Worm (Caenorhabditis elegans) whole organism, L4 larva: Measurements from ENCODE around the gene F52H3.11.
A peak's percentile ranks its signal among the peaks of the same experiment; 100 is the strongest.

Source experiments
- T26A8.4 ChIP-seq: fragments of 200-800 bp; sonication (Bioruptor generic); IDR thresholded peaks from 2 replicates; pipeline ENCODE4 v1.3.6; 2022; ENCODE audit warnings: missing genetic modification characterization, missing compliant biosample characterization
- Y105C5A.15 ChIP-seq: fragments of 200-800 bp; sonication (Bioruptor generic); IDR thresholded peaks from 2 replicates; pipeline ENCODE4 v1.3.6; 2022; ENCODE audit warnings: missing genetic modification characterization, missing compliant biosample characterization
- Y5F2A.4 ChIP-seq: fragments of 200-800 bp; sonication (Bioruptor generic); optimal IDR thresholded peaks from 2 replicates; lab custom pipeline; 2018; ENCODE audit warnings: mild to moderate bottlenecking, missing genetic modification characterization, missing compliant biosample characterization
- aha-1 ChIP-seq: fragments of 150-350 bp; peaks from one replicate; lab custom pipeline; 2014; ENCODE audit warnings: missing biosample characterization, missing genetic modification characterization
- ama-1 ChIP-seq: fragments of 150-350 bp; optimal IDR thresholded peaks from 2 replicates; lab custom pipeline; 2014; ENCODE audit warnings: inconsistent platforms, mixed read lengths
- arid-1 ChIP-seq: fragments of 200-800 bp; sonication (Bioruptor generic); conservative IDR thresholded peaks from 2 replicates; pipeline ENCODE4 v1.3.6; 2022; ENCODE audit warnings: missing genetic modification reagents, missing genetic modification characterization, missing compliant biosample characterization
- attf-4 ChIP-seq: sonication (generic microtip); optimal IDR thresholded peaks from 3 replicates; lab custom pipeline; 2017; ENCODE audit warnings: missing biosample characterization, missing genetic modification characterization
- ceh-20 ChIP-seq: fragments of 200-800 bp; sonication (Bioruptor generic); IDR thresholded peaks from 2 replicates; pipeline ENCODE4 v1.3.6; 2022; ENCODE audit warnings: missing genetic modification reagents, missing genetic modification characterization, missing compliant biosample characterization
- ceh-32 ChIP-seq: sonication (generic microtip); optimal IDR thresholded peaks from 2 replicates; lab custom pipeline; 2016; ENCODE audit warnings: mild to moderate bottlenecking, missing genetic modification characterization, missing compliant biosample characterization; ENCODE audit not compliant: poor library complexity
- ceh-62 ChIP-seq: sonication (generic microtip); optimal IDR thresholded peaks from 2 replicates; lab custom pipeline; 2017; ENCODE audit warnings: missing biosample characterization, missing genetic modification characterization
- ceh-82 ChIP-seq: sonication (generic microtip); optimal IDR thresholded peaks from 2 replicates; lab custom pipeline; 2017; ENCODE audit warnings: missing biosample characterization, missing genetic modification characterization
- ces-1 ChIP-seq: fragments of 150-350 bp; sonication (generic microtip); optimal IDR thresholded peaks from 4 replicates; lab custom pipeline; 2014; ENCODE audit warnings: missing biosample characterization, missing genetic modification reagents, missing genetic modification characterization
- cey-2 ChIP-seq: sonication (generic microtip); optimal IDR thresholded peaks from 3 replicates; lab custom pipeline; 2017; ENCODE audit warnings: missing genetic modification characterization, mild to moderate bottlenecking, missing compliant biosample characterization, antibody characterized with exemption, borderline replicate concordance; ENCODE audit not compliant: insufficient read depth
- ctbp-1 ChIP-seq: fragments of 200-800 bp; sonication (Bioruptor generic); IDR thresholded peaks from 2 replicates; pipeline ENCODE4 v1.3.6; 2022; ENCODE audit warnings: missing genetic modification reagents, missing genetic modification characterization, missing compliant biosample characterization
- daf-19 ChIP-seq: fragments of 200-800 bp; sonication (Bioruptor generic); conservative IDR thresholded peaks from 2 replicates; pipeline ENCODE4 v1.3.6; 2022; ENCODE audit warnings: missing genetic modification characterization, missing compliant biosample characterization
- daf-8 ChIP-seq: fragments of 200-800 bp; sonication (Bioruptor generic); IDR thresholded peaks from 2 replicates; pipeline ENCODE4 v1.3.6; 2022; ENCODE audit warnings: missing genetic modification characterization, missing compliant biosample characterization
- dmd-6 ChIP-seq: fragments of 200-800 bp; sonication (Bioruptor generic); IDR thresholded peaks from 2 replicates; pipeline ENCODE4 v1.3.6; 2022; ENCODE audit warnings: missing genetic modification reagents, missing genetic modification characterization, missing compliant biosample characterization
- dmd-8 ChIP-seq: fragments of 200-800 bp; sonication (Bioruptor generic); IDR thresholded peaks from 2 replicates; pipeline ENCODE4 v1.3.6; 2022; ENCODE audit warnings: missing genetic modification characterization, missing compliant biosample characterization
- dpl-1 ChIP-seq: fragments of 150-350 bp; optimal IDR thresholded peaks from 2 replicates; lab custom pipeline; 2014; ENCODE audit warnings: missing biosample characterization, missing genetic modification reagents, missing genetic modification characterization
- fkh-10 ChIP-seq: fragments of 150-350 bp; optimal IDR thresholded peaks from 2 replicates; lab custom pipeline; 2014; ENCODE audit warnings: missing biosample characterization, missing genetic modification reagents, missing genetic modification characterization
- gei-8 ChIP-seq: fragments of 200-800 bp; sonication (Bioruptor generic); optimal IDR thresholded peaks from 2 replicates; lab custom pipeline; 2018; ENCODE audit warnings: mild to moderate bottlenecking, missing genetic modification characterization, missing compliant biosample characterization
- hlh-30 ChIP-seq: sonication (generic microtip); optimal IDR thresholded peaks from 2 replicates; lab custom pipeline; 2017; ENCODE audit warnings: antibody characterized with exemption, mild to moderate bottlenecking, missing genetic modification characterization, missing compliant biosample characterization; ENCODE audit not compliant: insufficient read depth
- hmg-1.1 ChIP-seq: fragments of 200-800 bp; sonication (Bioruptor generic); IDR thresholded peaks from 2 replicates; pipeline ENCODE4 v1.3.6; 2022; ENCODE audit warnings: missing genetic modification reagents, missing genetic modification characterization, missing compliant biosample characterization
- jun-1 ChIP-seq: fragments of 150-350 bp; optimal IDR thresholded peaks from 2 replicates; lab custom pipeline; 2014; ENCODE audit warnings: missing biosample characterization, missing genetic modification reagents, missing genetic modification characterization
- lin-29 ChIP-seq: fragments of 200-800 bp; sonication (Bioruptor generic); IDR thresholded peaks from 2 replicates; pipeline ENCODE4 v1.3.6; 2022; ENCODE audit warnings: missing genetic modification reagents, missing genetic modification characterization, missing compliant biosample characterization
- lin-39 ChIP-seq: fragments of 150-350 bp; optimal IDR thresholded peaks from 2 replicates; lab custom pipeline; 2014; ENCODE audit warnings: missing biosample characterization, missing genetic modification reagents, missing genetic modification characterization
- lir-3 ChIP-seq: sonication (generic microtip); optimal IDR thresholded peaks from 2 replicates; lab custom pipeline; 2016; ENCODE audit warnings: mild to moderate bottlenecking, missing genetic modification characterization, missing compliant biosample characterization
- madf-9 ChIP-seq: fragments of 200-800 bp; sonication (Bioruptor generic); conservative IDR thresholded peaks from 2 replicates; pipeline ENCODE4 v1.3.6; 2022; ENCODE audit warnings: missing genetic modification reagents, missing genetic modification characterization, missing compliant biosample characterization
- mdt-29 ChIP-seq: fragments of 200-800 bp; sonication (Bioruptor generic); IDR thresholded peaks from 2 replicates; pipeline ENCODE4 v1.3.6; 2022; ENCODE audit warnings: missing genetic modification reagents, missing genetic modification characterization, missing compliant biosample characterization
- mxl-2 ChIP-seq: fragments of 200-800 bp; sonication (Bioruptor generic); conservative IDR thresholded peaks from 2 replicates; pipeline ENCODE4 v1.3.6; 2022; ENCODE audit warnings: missing genetic modification reagents, missing genetic modification characterization, missing compliant biosample characterization
- mxl-3 ChIP-seq: fragments of 200-800 bp; sonication (Bioruptor generic); optimal IDR thresholded peaks from 2 replicates; lab custom pipeline; 2018; ENCODE audit warnings: mild to moderate bottlenecking, missing genetic modification characterization, missing compliant biosample characterization
- nhr-10 ChIP-seq: fragments of 150-350 bp; optimal IDR thresholded peaks from 2 replicates; lab custom pipeline; 2014; ENCODE audit warnings: missing biosample characterization, missing genetic modification characterization
- nhr-102 ChIP-seq: sonication (generic microtip); optimal IDR thresholded peaks from 2 replicates; lab custom pipeline; 2016; ENCODE audit warnings: mild to moderate bottlenecking, missing genetic modification characterization, moderate library complexity, missing compliant biosample characterization
- nhr-11 ChIP-seq: fragments of 150-350 bp; optimal IDR thresholded peaks from 2 replicates; lab custom pipeline; 2014; ENCODE audit warnings: missing biosample characterization, missing genetic modification characterization
- nhr-237 ChIP-seq: sonication (generic microtip); optimal IDR thresholded peaks from 2 replicates; lab custom pipeline; 2017; ENCODE audit warnings: missing biosample characterization, missing genetic modification characterization
- nhr-28 ChIP-seq: fragments of 150-350 bp; optimal IDR thresholded peaks from 2 replicates; lab custom pipeline; 2014; ENCODE audit warnings: missing biosample characterization, missing genetic modification characterization
- nhr-42 ChIP-seq: fragments of 200-800 bp; sonication (Bioruptor generic); IDR thresholded peaks from 2 replicates; pipeline ENCODE4 v1.3.6; 2022; ENCODE audit warnings: missing genetic modification characterization, missing compliant biosample characterization
- nhr-48 ChIP-seq: sonication (generic microtip); optimal IDR thresholded peaks from 2 replicates; lab custom pipeline; 2016; ENCODE audit warnings: mild to moderate bottlenecking, missing genetic modification characterization, missing compliant biosample characterization
- nhr-6 ChIP-seq: fragments of 150-350 bp; optimal IDR thresholded peaks from 2 replicates; lab custom pipeline; 2014; ENCODE audit warnings: missing biosample characterization, missing genetic modification characterization
- nhr-77 ChIP-seq: fragments of 150-350 bp; optimal IDR thresholded peaks from 2 replicates; lab custom pipeline; 2014; ENCODE audit warnings: missing biosample characterization, missing genetic modification characterization
- rbr-2 ChIP-seq: sonication (generic microtip); optimal IDR thresholded peaks from 2 replicates; lab custom pipeline; 2016; ENCODE audit warnings: missing genotype, missing genetic modification characterization, missing compliant biosample characterization
- saeg-2 ChIP-seq: fragments of 200-800 bp; sonication (Bioruptor generic); IDR thresholded peaks from 2 replicates; pipeline ENCODE4 v1.3.6; 2022; ENCODE audit warnings: missing genetic modification reagents, missing genetic modification characterization, missing compliant biosample characterization
- sdz-12 ChIP-seq: fragments of 200-800 bp; sonication (Bioruptor generic); optimal IDR thresholded peaks from 2 replicates; lab custom pipeline; 2018; ENCODE audit warnings: mild to moderate bottlenecking, missing genetic modification characterization, missing compliant biosample characterization
- set-16 ChIP-seq: fragments of 200-800 bp; sonication (Bioruptor generic); IDR thresholded peaks from 2 replicates; pipeline ENCODE4 v1.3.6; 2022; ENCODE audit warnings: missing genetic modification reagents, missing genetic modification characterization, missing compliant biosample characterization
- spr-3 ChIP-seq: fragments of 200-800 bp; sonication (Bioruptor generic); optimal IDR thresholded peaks from 2 replicates; lab custom pipeline; 2018; ENCODE audit warnings: mild to moderate bottlenecking, missing genetic modification characterization, missing compliant biosample characterization
- unc-62 ChIP-seq, 3 experiments: fragments of 150-350 bp in 1 of 3; sonication (generic microtip); optimal IDR thresholded peaks in 2 of 3; peaks in 1 of 3; 1 replicate in 1 of 3; 2 replicates in 2 of 3; lab custom pipeline; 2014 to 2017; ENCODE audit warnings: missing biosample characterization in 3 of 3, missing genetic modification characterization in 3 of 3, missing genetic modification reagents in 3 of 3, missing genotype in 1 of 3
- zip-11 ChIP-seq: fragments of 200-800 bp; sonication (Bioruptor generic); IDR thresholded peaks from 2 replicates; pipeline ENCODE4 v1.3.6; 2022; ENCODE audit warnings: missing genetic modification characterization, missing compliant biosample characterization
- ztf-11 ChIP-seq: fragments of 150-350 bp; optimal IDR thresholded peaks from 2 replicates; lab custom pipeline; 2014; ENCODE audit warnings: missing biosample characterization, missing genetic modification characterization

Gene F52H3.11

DNA sequence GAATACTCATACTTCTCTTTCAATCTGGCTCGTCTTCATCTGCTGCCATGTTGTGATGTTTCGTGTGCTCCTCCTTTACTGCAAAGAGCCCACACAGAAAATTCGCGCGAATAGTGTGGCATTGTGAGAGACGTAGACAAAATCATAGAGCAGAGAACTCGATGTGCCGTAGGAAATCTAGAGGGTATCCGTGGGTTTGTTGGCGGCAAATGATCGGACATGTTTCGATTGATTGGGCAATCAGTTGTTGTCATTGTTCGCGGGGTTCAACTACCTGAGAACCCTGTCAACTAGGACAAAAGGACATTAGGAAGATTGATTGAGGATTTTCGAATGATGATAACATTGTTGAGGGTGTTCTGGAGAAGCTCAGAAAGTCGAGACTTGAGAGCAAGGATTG lies 19.9 kb downstream of the F52H3.11 start:
- peak in 1 of 2 experiments; percentile 13 for TF ChIP-seq unc-62 (GFP tag; optimal IDR thresholded peaks at IDR 0.05 in 1 of 2; lab: Kevin White, UChicago)
- no peak for TF ChIP-seq unc-62 (tag; optimal IDR thresholded peaks at IDR 0.05; lab: Kevin White, UChicago)
- peak; percentile 25 for TF ChIP-seq nhr-11 (tag; lab: Kevin White, UChicago)
- TF ChIP-seq lin-39 (tag; lab: Kevin White, UChicago), result no peak
- TF ChIP-seq aha-1, result peak; percentile 45

ce11 chrII:10021749-10022148 lies 23.2 kb downstream of the F52H3.11 start:
- TF ChIP-seq madf-9 (GFP tag; lab: Robert Waterston, UW) (no peak), T26A8.4 (GFP tag; lab: Robert Waterston, UW) (no peak), ama-1 (lab: Kevin White, UChicago) (no peak), Y105C5A.15 (GFP tag; lab: Robert Waterston, UW) (no peak), spr-3 (no peak), ces-1 (peak; percentile 9), fkh-10 (GFP tag; lab: Kevin White, UChicago) (peak; percentile 44)

DNA sequence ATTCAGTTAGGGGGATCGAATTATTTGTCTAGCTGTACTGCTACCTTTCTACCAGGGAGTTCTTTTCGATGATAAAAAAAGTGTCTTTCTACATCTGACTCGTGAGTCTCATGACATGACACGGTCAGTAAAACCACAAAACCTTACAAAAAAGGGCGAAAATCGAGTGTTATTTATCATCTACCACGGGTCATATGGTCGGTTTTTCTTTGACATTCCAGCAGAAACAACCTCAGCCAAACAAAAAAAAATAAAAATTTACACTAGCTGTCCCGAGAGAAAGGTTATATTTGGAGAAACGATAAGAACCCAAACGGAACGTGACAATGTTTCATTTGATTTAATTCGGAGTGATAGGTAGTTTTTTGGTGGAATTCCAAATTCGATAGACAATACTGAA lies 25.3 kb downstream of the F52H3.11 start:
- TF ChIP-seq ceh-32 (no peak), ztf-11 (no peak), ctbp-1 (GFP tag; lab: Robert Waterston, UW) (no peak), daf-8 (GFP tag; lab: Robert Waterston, UW) (no peak), nhr-42 (GFP tag; lab: Robert Waterston, UW) (no peak), lir-3 (tag; lab: Kevin White, UChicago) (no peak), cey-2 (tag; lab: Kevin White, UChicago) (peak; percentile 54), arid-1 (GFP tag; lab: Robert Waterston, UW) (no peak), nhr-6 (tag; lab: Kevin White, UChicago) (no peak), Y5F2A.4 (GFP tag; lab: Kevin White, UChicago) (no peak), gei-8 (GFP tag; lab: Kevin White, UChicago) (no peak), dmd-8 (no peak), nhr-237 (tag; lab: Kevin White, UChicago) (no peak), attf-4 (no peak), aha-1 (no peak), fkh-10 (GFP tag; lab: Kevin White, UChicago) (no peak), mxl-2 (GFP tag; lab: Robert Waterston, UW) (no peak), ceh-20 (peak; percentile 56; the same call in 1 of the 2 replicates), dmd-6 (peak; percentile 62), nhr-28 (tag; lab: Kevin White, UChicago) (peak; percentile 72), hlh-30 (tag; lab: Kevin White, UChicago) (peak; percentile 85), mxl-3 (GFP tag; lab: Kevin White, UChicago) (no peak), spr-3 (no peak), daf-19 (GFP tag; lab: Robert Waterston, UW) (no peak), nhr-11 (tag; lab: Kevin White, UChicago) (no peak), nhr-48 (tag; lab: Kevin White, UChicago) (no peak), jun-1 (tag; lab: Kevin White, UChicago) (no peak), set-16 (GFP tag; lab: Robert Waterston, UW) (no peak), nhr-10 (tag; lab: Kevin White, UChicago) (no peak), ces-1 (no peak), lin-29 (GFP tag; lab: Robert Waterston, UW) (no peak), sdz-12 (GFP tag; lab: Kevin White, UChicago) (no peak), lin-39 (tag; lab: Kevin White, UChicago) (no peak), nhr-102 (tag; lab: Kevin White, UChicago) (no peak), ceh-82 (no peak), rbr-2 (tag; lab: Kevin White, UChicago) (no peak), nhr-77 (tag; lab: Kevin White, UChicago) (no peak), hmg-1.1 (no peak), ceh-62 (tag; lab: Kevin White, UChicago) (no peak), dpl-1 (no peak), saeg-2 (GFP tag; lab: Robert Waterston, UW) (no peak), mdt-29 (GFP tag; lab: Robert Waterston, UW) (no peak), madf-9 (GFP tag; lab: Robert Waterston, UW) (no peak), zip-11 (GFP tag; lab: Robert Waterston, UW) (no peak)
